Fruit fly (Drosophila melanogaster): ENCODE data around the gene Saf6.
A peak's percentile ranks its signal among the peaks of the same experiment; 100 is the strongest.

The Saf6 gene

dm6 chr2L:845341-846004, 29.7 kb upstream of the Saf6 start (continued):
- TF ChIP-seq CG9215 (GFP tag; IDR thresholded peaks at IDR 0.05) (peak; percentile 72), CG16815 (GFP tag; optimal IDR thresholded peaks at IDR 0.05) (peak; percentile 56), HmgD (GFP tag; optimal IDR thresholded peaks at IDR 0.05) (peak; percentile 17), cad (GFP tag; optimal IDR thresholded peaks at IDR 0.05) (no peak), CG32772 (GFP tag; IDR thresholded peaks at IDR 0.05) (peak; percentile 83), CG4328 (GFP tag; optimal IDR thresholded peaks at IDR 0.05) (peak; percentile 73), CG2875 (GFP tag; optimal IDR thresholded peaks at IDR 0.05) (peak; percentile 86), CG9817 (tag; optimal IDR thresholded peaks at IDR 0.05) (peak; percentile 88), z (GFP tag; IDR thresholded peaks at IDR 0.05) (peak; percentile 71; the same call in 2 of the 3 replicates), HHEX (GFP tag; optimal IDR thresholded peaks at IDR 0.05) (peak; percentile 90), YL-1 (GFP tag; optimal IDR thresholded peaks at IDR 0.05) (peak; percentile 62), oc (tag; optimal IDR thresholded peaks at IDR 0.05) (peak; percentile 86), zfh2 (GFP tag; optimal IDR thresholded peaks at IDR 0.05) (peak; percentile 85), gce (GFP tag; IDR thresholded peaks at IDR 0.05) (peak; percentile 69; the same call in 1 of the 3 replicates), tx (GFP tag; optimal IDR thresholded peaks at IDR 0.05) (peak; percentile 88), unc-4 (GFP tag; IDR thresholded peaks at IDR 0.05; ENCODE audit: partially characterized antibody) (no peak), CG30020 (tag; optimal IDR thresholded peaks at IDR 0.05) (peak; percentile 2), schlank (tag; optimal IDR thresholded peaks at IDR 0.05) (peak; percentile 79), CG11093 (GFP tag; IDR thresholded peaks at IDR 0.05) (peak; percentile 87; the same call in 2 of the 3 replicates), MBD-R2 (GFP tag; IDR thresholded peaks at IDR 0.05) (peak; percentile 68), CG18619 (GFP tag; optimal IDR thresholded peaks at IDR 0.05) (peak; percentile 78), Antp (GFP tag; optimal IDR thresholded peaks at IDR 0.05) (peak; percentile 92), run (tag; optimal IDR thresholded peaks at IDR 0.05) (peak; percentile 54), dimm (GFP tag; IDR thresholded peaks at IDR 0.05) (peak; percentile 84), CG13894 (tag; optimal IDR thresholded peaks at IDR 0.05) (peak; percentile 48), CG10274 (GFP tag; optimal IDR thresholded peaks at IDR 0.05) (peak; percentile 68), otp (GFP tag; IDR thresholded peaks at IDR 0.05) (peak; percentile 85), CG17829 (tag; optimal IDR thresholded peaks at IDR 0.05) (peak; percentile 83), dmrt11E (tag; optimal IDR thresholded peaks at IDR 0.05) (peak; percentile 35), CG12391 (tag; optimal IDR thresholded peaks at IDR 0.05) (peak; percentile 84), sisA (GFP tag; IDR thresholded peaks at IDR 0.05) (peak; percentile 89), Spps (tag; optimal IDR thresholded peaks at IDR 0.05) (peak; percentile 6), NfI (GFP tag; optimal IDR thresholded peaks at IDR 0.05) (peak; percentile 92), sd (tag; optimal IDR thresholded peaks at IDR 0.05) (peak; percentile 57), eyg (GFP tag; optimal IDR thresholded peaks at IDR 0.05) (peak; percentile 68), btn (GFP tag; optimal IDR thresholded peaks at IDR 0.05) (peak; percentile 83), mam (GFP tag; optimal IDR thresholded peaks at IDR 0.05) (peak; percentile 90), emc (GFP tag; optimal IDR thresholded peaks at IDR 0.05) (peak; percentile 80), HLH4C (GFP tag; IDR thresholded peaks at IDR 0.05; ENCODE audit: partially characterized antibody) (no peak), CG9437 (GFP tag; optimal IDR thresholded peaks at IDR 0.05) (peak; percentile 75), CG4707 (GFP tag; optimal IDR thresholded peaks at IDR 0.05) (peak; percentile 75), Sox102F (GFP tag; optimal IDR thresholded peaks at IDR 0.05) (peak; percentile 91), Hsf (GFP tag; optimal IDR thresholded peaks at IDR 0.05) (peak; percentile 83), shn (GFP tag; optimal IDR thresholded peaks at IDR 0.05) (peak; percentile 85), CG4424 (GFP tag; optimal IDR thresholded peaks at IDR 0.05) (peak; percentile 78), Asciz (GFP tag; optimal IDR thresholded peaks at IDR 0.05) (peak; percentile 87), CG12659 (GFP tag; optimal IDR thresholded peaks at IDR 0.05) (peak; percentile 92), CG1647 (GFP tag; optimal IDR thresholded peaks at IDR 0.05) (peak; percentile 88), Dll (GFP tag; IDR thresholded peaks at IDR 0.05; ENCODE audit: partially characterized antibody) (no peak)
